Worm (Caenorhabditis elegans) whole organism, L4 larva: ENCODE measurements around the gene syd-2.

Experiments used
- F37D6.2 ChIP-seq: sonication (generic microtip); optimal IDR thresholded peaks from 2 replicates; lab custom pipeline; 2016; ENCODE audit warnings: mild to moderate bottlenecking, missing genetic modification characterization, missing compliant biosample characterization
- F49E8.2 ChIP-seq: sonication (generic microtip); optimal IDR thresholded peaks from 2 replicates; lab custom pipeline; 2016; ENCODE audit warnings: missing compliant biosample characterization, mild to moderate bottlenecking, missing genetic modification characterization, borderline replicate concordance
- R02D3.7 ChIP-seq: fragments of 150-350 bp; sonication (generic microtip); optimal IDR thresholded peaks from 3 replicates; lab custom pipeline; 2014; ENCODE audit warnings: missing biosample characterization, missing genetic modification characterization
- T26A8.4 ChIP-seq: fragments of 200-800 bp; sonication (Bioruptor generic); IDR thresholded peaks from 2 replicates; pipeline ENCODE4 v1.3.6; 2022; ENCODE audit warnings: missing genetic modification characterization, missing compliant biosample characterization
- Y105C5A.15 ChIP-seq: fragments of 200-800 bp; sonication (Bioruptor generic); IDR thresholded peaks from 2 replicates; pipeline ENCODE4 v1.3.6; 2022; ENCODE audit warnings: missing genetic modification characterization, missing compliant biosample characterization
- Y5F2A.4 ChIP-seq: fragments of 200-800 bp; sonication (Bioruptor generic); optimal IDR thresholded peaks from 2 replicates; lab custom pipeline; 2018; ENCODE audit warnings: mild to moderate bottlenecking, missing genetic modification characterization, missing compliant biosample characterization
- Y75B8A.6 ChIP-seq: fragments of 200-800 bp; sonication (Bioruptor generic); IDR thresholded peaks from 2 replicates; pipeline ENCODE4 v1.3.6; 2022; ENCODE audit warnings: missing genetic modification reagents, missing genetic modification characterization, missing compliant biosample characterization
- ZK337.2 ChIP-seq: fragments of 200-800 bp; sonication (Bioruptor generic); IDR thresholded peaks from 2 replicates; pipeline ENCODE4 v1.3.6; 2022; ENCODE audit warnings: missing genetic modification reagents, missing genetic modification characterization, missing compliant biosample characterization
- aha-1 ChIP-seq: fragments of 150-350 bp; peaks from one replicate; lab custom pipeline; 2014; ENCODE audit warnings: missing biosample characterization, missing genetic modification characterization
- aly-2 ChIP-seq: sonication (generic microtip); optimal IDR thresholded peaks from 2 replicates; lab custom pipeline; 2018; ENCODE audit warnings: missing biosample characterization, missing genetic modification characterization
- ceh-32 ChIP-seq: sonication (generic microtip); optimal IDR thresholded peaks from 2 replicates; lab custom pipeline; 2016; ENCODE audit warnings: mild to moderate bottlenecking, missing genetic modification characterization, missing compliant biosample characterization; ENCODE audit not compliant: poor library complexity
- ceh-62 ChIP-seq: sonication (generic microtip); optimal IDR thresholded peaks from 2 replicates; lab custom pipeline; 2017; ENCODE audit warnings: missing biosample characterization, missing genetic modification characterization
- cey-2 ChIP-seq: sonication (generic microtip); optimal IDR thresholded peaks from 3 replicates; lab custom pipeline; 2017; ENCODE audit warnings: missing genetic modification characterization, mild to moderate bottlenecking, missing compliant biosample characterization, antibody characterized with exemption, borderline replicate concordance; ENCODE audit not compliant: insufficient read depth
- ctbp-1 ChIP-seq: fragments of 200-800 bp; sonication (Bioruptor generic); IDR thresholded peaks from 2 replicates; pipeline ENCODE4 v1.3.6; 2022; ENCODE audit warnings: missing genetic modification reagents, missing genetic modification characterization, missing compliant biosample characterization
- daf-12 ChIP-seq: fragments of 150-350 bp; optimal IDR thresholded peaks from 2 replicates; lab custom pipeline; 2014; ENCODE audit warnings: missing biosample characterization, missing genetic modification reagents, missing genetic modification characterization
- daf-19 ChIP-seq: fragments of 200-800 bp; sonication (Bioruptor generic); conservative IDR thresholded peaks from 2 replicates; pipeline ENCODE4 v1.3.6; 2022; ENCODE audit warnings: missing genetic modification characterization, missing compliant biosample characterization
- dmd-6 ChIP-seq: fragments of 200-800 bp; sonication (Bioruptor generic); IDR thresholded peaks from 2 replicates; pipeline ENCODE4 v1.3.6; 2022; ENCODE audit warnings: missing genetic modification reagents, missing genetic modification characterization, missing compliant biosample characterization
- dmd-9 ChIP-seq: fragments of 200-800 bp; sonication (Bioruptor generic); IDR thresholded peaks from 2 replicates; pipeline ENCODE4 v1.3.6; 2022; ENCODE audit warnings: missing genetic modification reagents, missing genetic modification characterization, missing compliant biosample characterization
- egl-27 ChIP-seq: sonication (generic microtip); optimal IDR thresholded peaks from 3 replicates; lab custom pipeline; 2017; ENCODE audit warnings: missing biosample characterization, missing genetic modification reagents, missing genetic modification characterization
- fkh-10 ChIP-seq: fragments of 150-350 bp; optimal IDR thresholded peaks from 2 replicates; lab custom pipeline; 2014; ENCODE audit warnings: missing biosample characterization, missing genetic modification reagents, missing genetic modification characterization
- fos-1 ChIP-seq: fragments of 150-350 bp; optimal IDR thresholded peaks from 2 replicates; lab custom pipeline; 2014; ENCODE audit warnings: missing biosample characterization, missing genetic modification characterization
- gei-8 ChIP-seq: fragments of 200-800 bp; sonication (Bioruptor generic); optimal IDR thresholded peaks from 2 replicates; lab custom pipeline; 2018; ENCODE audit warnings: mild to moderate bottlenecking, missing genetic modification characterization, missing compliant biosample characterization
- hlh-11 ChIP-seq: fragments of 200-800 bp; sonication (Bioruptor generic); optimal IDR thresholded peaks from 2 replicates; lab custom pipeline; 2018; ENCODE audit warnings: mild to moderate bottlenecking, missing genetic modification characterization, missing compliant biosample characterization
- hmg-1.1 ChIP-seq: fragments of 200-800 bp; sonication (Bioruptor generic); IDR thresholded peaks from 2 replicates; pipeline ENCODE4 v1.3.6; 2022; ENCODE audit warnings: missing genetic modification reagents, missing genetic modification characterization, missing compliant biosample characterization
- jun-1 ChIP-seq: fragments of 150-350 bp; optimal IDR thresholded peaks from 2 replicates; lab custom pipeline; 2014; ENCODE audit warnings: missing biosample characterization, missing genetic modification reagents, missing genetic modification characterization
- lim-7 ChIP-seq: fragments of 200-800 bp; sonication (Bioruptor generic); IDR thresholded peaks from 2 replicates; pipeline ENCODE4 v1.3.6; 2022; ENCODE audit warnings: missing genetic modification characterization, missing compliant biosample characterization
- lin-1 ChIP-seq: fragments of 200-800 bp; sonication (Bioruptor generic); IDR thresholded peaks from 2 replicates; pipeline ENCODE4 v1.3.6; 2022; ENCODE audit warnings: missing genetic modification reagents, missing genetic modification characterization, missing compliant biosample characterization
- lin-13 ChIP-seq: fragments of 150-350 bp; optimal IDR thresholded peaks from 2 replicates; lab custom pipeline; 2014; ENCODE audit warnings: missing biosample characterization, missing genetic modification reagents, missing genetic modification characterization
- lin-39 ChIP-seq: fragments of 150-350 bp; optimal IDR thresholded peaks from 2 replicates; lab custom pipeline; 2014; ENCODE audit warnings: missing biosample characterization, missing genetic modification reagents, missing genetic modification characterization
- lsy-2 ChIP-seq, 2 experiments: fragments of 150-350 bp in 1 of 2; sonication (generic microtip) in 1 of 2; optimal IDR thresholded peaks; 2 replicates each; lab custom pipeline; 2014 to 2017; ENCODE audit warnings: missing biosample characterization in 2 of 2, missing genetic modification characterization in 2 of 2
- madf-5 ChIP-seq, 2 experiments: fragments of 200-800 bp; sonication (Bioruptor generic); IDR thresholded peaks; 2 replicates each; pipeline ENCODE4 v1.3.6; 2022; ENCODE audit warnings: missing compliant biosample characterization in 2 of 2, missing genetic modification characterization in 2 of 2
- mdl-1 ChIP-seq, 2 experiments: fragments of 150-350 bp in 1 of 2; sonication (generic microtip) in 1 of 2; optimal IDR thresholded peaks; 2 replicates each; lab custom pipeline; 2014 to 2017; ENCODE audit warnings: missing biosample characterization in 2 of 2, missing genetic modification characterization in 2 of 2
- mep-1 ChIP-seq: fragments of 150-350 bp; sonication (generic microtip); optimal IDR thresholded peaks from 3 replicates; lab custom pipeline; 2014; ENCODE audit warnings: missing biosample characterization, missing genetic modification characterization
- mxl-2 ChIP-seq: fragments of 200-800 bp; sonication (Bioruptor generic); conservative IDR thresholded peaks from 2 replicates; pipeline ENCODE4 v1.3.6; 2022; ENCODE audit warnings: missing genetic modification reagents, missing genetic modification characterization, missing compliant biosample characterization
- nhr-25 ChIP-seq: sonication (generic microtip); optimal IDR thresholded peaks from 2 replicates; lab custom pipeline; 2017; ENCODE audit warnings: missing genetic modification characterization, mild to moderate bottlenecking, missing compliant biosample characterization, antibody characterized with exemption, moderate library complexity, borderline replicate concordance; ENCODE audit not compliant: insufficient read depth
- php-3 ChIP-seq: fragments of 200-800 bp; sonication (Bioruptor generic); IDR thresholded peaks from 2 replicates; pipeline ENCODE4 v1.3.6; 2022; ENCODE audit warnings: missing genetic modification reagents, missing genetic modification characterization, missing compliant biosample characterization
- rbr-2 ChIP-seq: sonication (generic microtip); optimal IDR thresholded peaks from 2 replicates; lab custom pipeline; 2016; ENCODE audit warnings: missing genotype, missing genetic modification characterization, missing compliant biosample characterization
- saeg-2 ChIP-seq: fragments of 200-800 bp; sonication (Bioruptor generic); IDR thresholded peaks from 2 replicates; pipeline ENCODE4 v1.3.6; 2022; ENCODE audit warnings: missing genetic modification reagents, missing genetic modification characterization, missing compliant biosample characterization
- sdz-12 ChIP-seq: fragments of 200-800 bp; sonication (Bioruptor generic); optimal IDR thresholded peaks from 2 replicates; lab custom pipeline; 2018; ENCODE audit warnings: mild to moderate bottlenecking, missing genetic modification characterization, missing compliant biosample characterization
- set-16 ChIP-seq: fragments of 200-800 bp; sonication (Bioruptor generic); IDR thresholded peaks from 2 replicates; pipeline ENCODE4 v1.3.6; 2022; ENCODE audit warnings: missing genetic modification reagents, missing genetic modification characterization, missing compliant biosample characterization
- skn-1 ChIP-seq: fragments of 150-350 bp; optimal IDR thresholded peaks from 2 replicates; lab custom pipeline; 2014; ENCODE audit warnings: missing biosample characterization, missing genetic modification characterization
- snpc-4 ChIP-seq: fragments of 150-350 bp; optimal IDR thresholded peaks from 2 replicates; lab custom pipeline; 2014; ENCODE audit warnings: missing biosample characterization, missing genetic modification characterization
- spr-1 ChIP-seq: sonication (generic microtip); optimal IDR thresholded peaks from 2 replicates; lab custom pipeline; 2016; ENCODE audit warnings: mild to moderate bottlenecking, missing genetic modification characterization, missing compliant biosample characterization
- spr-3 ChIP-seq: fragments of 200-800 bp; sonication (Bioruptor generic); optimal IDR thresholded peaks from 2 replicates; lab custom pipeline; 2018; ENCODE audit warnings: mild to moderate bottlenecking, missing genetic modification characterization, missing compliant biosample characterization
- tag-97 ChIP-seq: fragments of 200-800 bp; sonication (Bioruptor generic); IDR thresholded peaks from 2 replicates; pipeline ENCODE4 v1.3.6; 2022; ENCODE audit warnings: missing genetic modification characterization, missing compliant biosample characterization
- tra-1 ChIP-seq: fragments of 200-800 bp; sonication (Bioruptor generic); IDR thresholded peaks from 2 replicates; pipeline ENCODE4 v1.3.6; 2022; ENCODE audit warnings: missing genetic modification reagents, missing genetic modification characterization, missing compliant biosample characterization
- unc-39 ChIP-seq: sonication (generic microtip); optimal IDR thresholded peaks from 2 replicates; lab custom pipeline; 2017; ENCODE audit warnings: missing biosample characterization, missing genetic modification characterization
- unc-62 ChIP-seq, 3 experiments: fragments of 150-350 bp in 1 of 3; sonication (generic microtip); optimal IDR thresholded peaks in 2 of 3; peaks in 1 of 3; 1 replicate in 1 of 3; 2 replicates in 2 of 3; lab custom pipeline; 2014 to 2017; ENCODE audit warnings: missing biosample characterization in 3 of 3, missing genetic modification characterization in 3 of 3, missing genetic modification reagents in 3 of 3, missing genotype in 1 of 3
- zfp-3 ChIP-seq: fragments of 200-800 bp; sonication (Bioruptor generic); conservative IDR thresholded peaks from 2 replicates; pipeline ENCODE4 v1.3.6; 2022; ENCODE audit warnings: missing genetic modification reagents, missing genetic modification characterization, missing compliant biosample characterization
- ztf-11 ChIP-seq: fragments of 150-350 bp; optimal IDR thresholded peaks from 2 replicates; lab custom pipeline; 2014; ENCODE audit warnings: missing biosample characterization, missing genetic modification characterization
- ztf-7 ChIP-seq: fragments of 150-350 bp; optimal IDR thresholded peaks from 2 replicates; lab custom pipeline; 2014; ENCODE audit warnings: missing biosample characterization, missing genetic modification characterization

syd-2 gene

ce11 chrX:10524483-10524948, 30.5 kb downstream of the syd-2 start, which contains the start of the genes mboa-7 and git-1 (continued):
- TF ChIP-seq set-16 (GFP tag; lab: Robert Waterston, UW) = no peak
- no peak for TF ChIP-seq Y75B8A.6 (GFP tag; lab: Robert Waterston, UW)
- TF ChIP-seq R02D3.7 = no peak
- TF ChIP-seq ceh-32 = no peak
- TF ChIP-seq lin-13 = peak; percentile 57
- TF ChIP-seq spr-1 = no peak
- TF ChIP-seq ctbp-1 = no peak
- no peak for TF ChIP-seq lim-7 (GFP tag; lab: Robert Waterston, UW)
- no peak for TF ChIP-seq aly-2 (tag; lab: Kevin White, UChicago)
- no peak for TF ChIP-seq unc-62 (GFP tag; optimal IDR thresholded peaks at IDR 0.05 in 1 of 2; lab: Kevin White, UChicago)
- TF ChIP-seq unc-62 (tag; optimal IDR thresholded peaks at IDR 0.05; lab: Kevin White, UChicago) = no peak
- TF ChIP-seq aha-1 (tag; lab: Kevin White, UChicago) = peak; percentile 95
- peak; percentile 77 for TF ChIP-seq mep-1
- TF ChIP-seq mxl-2 (GFP tag; lab: Robert Waterston, UW) = no peak
- TF ChIP-seq zfp-3 = no peak
- peak; percentile 74 for TF ChIP-seq hmg-1.1 (GFP tag; lab: Robert Waterston, UW)
- TF ChIP-seq mdl-1 (tag; optimal IDR thresholded peaks at IDR 0.05; lab: Kevin White, UChicago) = peak in 1 of 2 experiments; percentile 53
- no peak for TF ChIP-seq tag-97 (GFP tag; lab: Robert Waterston, UW)
- no peak for TF ChIP-seq saeg-2 (GFP tag; lab: Robert Waterston, UW)
- no peak for TF ChIP-seq egl-27 (tag; lab: Kevin White, UChicago)
- TF ChIP-seq sdz-12 (GFP tag; lab: Kevin White, UChicago) = no peak
- peak; percentile 38 for TF ChIP-seq nhr-25 (tag; lab: Kevin White, UChicago)
- TF ChIP-seq daf-19 (GFP tag; lab: Robert Waterston, UW) = no peak
- peak in 1 of 2 experiments; percentile 65 for TF ChIP-seq lsy-2 (tag; optimal IDR thresholded peaks at IDR 0.05; lab: Kevin White, UChicago)
- TF ChIP-seq hlh-11 = peak; percentile 77
- no peak for TF ChIP-seq madf-5 (GFP tag; IDR thresholded peaks at IDR 0.05; lab: Robert Waterston, UW)
- no peak for TF ChIP-seq lin-1 (GFP tag; lab: Robert Waterston, UW)
- TF ChIP-seq jun-1 = no peak
- no peak for TF ChIP-seq ztf-7 (tag; lab: Kevin White, UChicago)
- TF ChIP-seq skn-1 (tag; lab: Kevin White, UChicago) = no peak
- no peak for TF ChIP-seq dmd-9 (GFP tag; lab: Robert Waterston, UW)
- TF ChIP-seq snpc-4 = no peak
- peak; percentile 58 for TF ChIP-seq rbr-2 (tag; lab: Kevin White, UChicago)
- TF ChIP-seq fkh-10 (GFP tag; lab: Kevin White, UChicago) = no peak
- TF ChIP-seq unc-39 (tag; lab: Kevin White, UChicago) = no peak
- 0 out of 2 replicates have a peak, but pooled peaks have one; percentile 32 for TF ChIP-seq tra-1 (GFP tag; lab: Robert Waterston, UW)
- no peak for TF ChIP-seq fos-1 (tag; lab: Kevin White, UChicago)
- no peak for TF ChIP-seq lin-39 (tag; lab: Kevin White, UChicago)
- TF ChIP-seq ceh-62 (tag; lab: Kevin White, UChicago) = no peak
- no peak for TF ChIP-seq F37D6.2
- peak; percentile 27; the same call in 1 of the 2 replicates for TF ChIP-seq T26A8.4 (GFP tag; lab: Robert Waterston, UW)
- no peak for TF ChIP-seq ztf-11 (tag; lab: Kevin White, UChicago)
- no peak for TF ChIP-seq ZK337.2 (GFP tag; lab: Robert Waterston, UW)
- TF ChIP-seq Y105C5A.15 (GFP tag; lab: Robert Waterston, UW) = no peak
- TF ChIP-seq cey-2 (tag; lab: Kevin White, UChicago) = no peak
- no peak for TF ChIP-seq gei-8 (GFP tag; lab: Kevin White, UChicago)
- peak; percentile 45 for TF ChIP-seq dmd-6 (GFP tag; lab: Robert Waterston, UW)
- TF ChIP-seq spr-3 = no peak
- TF ChIP-seq daf-12 (tag; lab: Kevin White, UChicago) = no peak
- TF ChIP-seq Y5F2A.4 = no peak
- TF ChIP-seq php-3 = no peak
- TF ChIP-seq F49E8.2 (tag; lab: Kevin White, UChicago) = no peak
